Worm (Caenorhabditis elegans) whole organism, late embryonic: ENCODE results near the gene col-75.

ENCODE experiments used
- ahr-1 ChIP-seq: sonication (generic microtip); optimal IDR thresholded peaks from 2 replicates; lab custom pipeline; 2016; ENCODE audit warnings: missing genetic modification characterization, missing compliant biosample characterization
- ama-1 ChIP-seq: fragments of 150-350 bp; optimal IDR thresholded peaks from 2 replicates; lab custom pipeline; 2014
- ceh-45 ChIP-seq: fragments of 200-800 bp; sonication (Bioruptor generic); IDR thresholded peaks from 2 replicates; pipeline ENCODE4 v1.3.6; 2022; ENCODE audit warnings: missing genetic modification reagents, missing genetic modification characterization, missing compliant biosample characterization
- ceh-9 ChIP-seq: sonication (generic microtip); optimal IDR thresholded peaks from 2 replicates; lab custom pipeline; 2016; ENCODE audit warnings: mild to moderate bottlenecking, missing genetic modification characterization, inconsistent platforms, missing compliant biosample characterization
- dve-1 ChIP-seq: sonication (generic microtip); optimal IDR thresholded peaks from 2 replicates; lab custom pipeline; 2017; ENCODE audit warnings: antibody characterized with exemption, mild to moderate bottlenecking, missing genetic modification characterization, missing compliant biosample characterization
- fkh-10 ChIP-seq: fragments of 150-350 bp; optimal IDR thresholded peaks from 2 replicates; lab custom pipeline; 2014; ENCODE audit warnings: missing biosample characterization, missing genetic modification reagents, missing genetic modification characterization
- hlh-30 ChIP-seq: sonication (generic microtip); optimal IDR thresholded peaks from 2 replicates; lab custom pipeline; 2017; ENCODE audit warnings: antibody characterized with exemption, missing genetic modification characterization, missing compliant biosample characterization; ENCODE audit not compliant: insufficient read depth
- madf-2 ChIP-seq: sonication (generic microtip); optimal IDR thresholded peaks from 2 replicates; lab custom pipeline; 2017; ENCODE audit warnings: missing genetic modification characterization, missing compliant biosample characterization
- nhr-11 ChIP-seq: fragments of 150-350 bp; optimal IDR thresholded peaks from 2 replicates; lab custom pipeline; 2014; ENCODE audit warnings: missing biosample characterization, missing genetic modification characterization
- pat-9 ChIP-seq: fragments of 200-800 bp; sonication (Bioruptor generic); optimal IDR thresholded peaks from 2 replicates; lab custom pipeline; 2018; ENCODE audit warnings: mild to moderate bottlenecking, missing genetic modification characterization, moderate library complexity, missing compliant biosample characterization
- pha-4 ChIP-seq: fragments of 150-350 bp; optimal IDR thresholded peaks from 2 replicates; lab custom pipeline; 2018; ENCODE audit warnings: missing biosample characterization, missing genetic modification reagents, missing genetic modification characterization
- pqm-1 ChIP-seq: sonication (generic microtip); optimal IDR thresholded peaks from 2 replicates; lab custom pipeline; 2016; ENCODE audit warnings: missing genetic modification characterization, missing compliant biosample characterization

ce11 chrII:6380866-6381265, 45.2 kb upstream of the col-75 start, which contains the start of gene F58F12.12:
- TF ChIP-seq hlh-30 (no peak), madf-2 (tag; lab: Kevin White, UChicago) (no peak), pha-4 (tag; lab: Kevin White, UChicago) (no peak), ceh-45 (GFP tag; lab: Robert Waterston, UW) (no peak), ahr-1 (no peak), fkh-10 (GFP tag; lab: Kevin White, UChicago) (no peak), ceh-9 (tag; lab: Kevin White, UChicago) (no peak), dve-1 (no peak), nhr-11 (tag; lab: Kevin White, UChicago) (no peak), pqm-1 (tag; lab: Kevin White, UChicago) (no peak), ama-1 (no peak), pat-9 (tag; lab: Kevin White, UChicago) (no peak)
